Fruit fly (Drosophila melanogaster) whole organism, adult: ENCODE data around the gene Shawn.

Experiments
- CG11617 ChIP-seq: fragments of 200-800 bp; sonication (Bioruptor generic); optimal IDR thresholded peaks from 2 replicates; lab custom pipeline; 2017; ENCODE audit warnings: mild to moderate bottlenecking, missing biosample characterization, missing genetic modification reagents, missing genetic modification characterization
- CG12768 ChIP-seq: fragments of 200-800 bp; sonication (Bioruptor generic); optimal IDR thresholded peaks from 2 replicates; lab custom pipeline; 2017; ENCODE audit warnings: missing biosample characterization, missing genetic modification characterization, mild to moderate bottlenecking, moderate library complexity, missing genetic modification reagents
- CG33017 ChIP-seq: fragments of 200-800 bp; sonication (Bioruptor generic); optimal IDR thresholded peaks from 2 replicates; lab custom pipeline; 2018; ENCODE audit warnings: missing biosample characterization, mild to moderate bottlenecking, missing genetic modification characterization, moderate library complexity
- CG5204 ChIP-seq: fragments of 200-800 bp; sonication (Bioruptor generic); optimal IDR thresholded peaks from 2 replicates; lab custom pipeline; 2016; ENCODE audit warnings: missing biosample characterization, missing genetic modification characterization
- CG7101 ChIP-seq: fragments of 200-800 bp; sonication (Bioruptor generic); optimal IDR thresholded peaks from 2 replicates; lab custom pipeline; 2018; ENCODE audit warnings: missing biosample characterization, mild to moderate bottlenecking, missing genetic modification characterization, moderate library complexity
- Crg-1 ChIP-seq: fragments of 200-800 bp; sonication (Bioruptor generic); optimal IDR thresholded peaks from 2 replicates; lab custom pipeline; 2016; ENCODE audit warnings: missing biosample characterization, missing genetic modification characterization
- Mnt ChIP-seq: fragments of 200-800 bp; sonication (Bioruptor generic); optimal IDR thresholded peaks from 2 replicates; lab custom pipeline; 2016; ENCODE audit warnings: missing biosample characterization, mild to moderate bottlenecking, missing genetic modification characterization
- bab1 ChIP-seq: fragments of 200-800 bp; sonication (Bioruptor generic); optimal IDR thresholded peaks from 3 replicates; lab custom pipeline; 2019; ENCODE audit warnings: missing biosample characterization, mild to moderate bottlenecking, missing genetic modification characterization, moderate library complexity
- cnc ChIP-seq, 2 experiments: fragments of >200 bp; optimal IDR thresholded peaks; 2 replicates each; lab custom pipeline; 2017
- kay ChIP-seq: fragments of 200-800 bp; sonication (Bioruptor generic); peaks from one replicate; lab custom pipeline; 2016; ENCODE audit warnings: missing biosample characterization, missing genetic modification characterization, borderline replicate concordance
- tj ChIP-seq: fragments of 200-800 bp; sonication (Bioruptor generic); optimal IDR thresholded peaks from 3 replicates; lab custom pipeline; 2017; ENCODE audit warnings: missing biosample characterization, mild to moderate bottlenecking, missing genetic modification characterization, moderate library complexity
- toe ChIP-seq: fragments of 200-800 bp; sonication (Bioruptor generic); optimal IDR thresholded peaks from 2 replicates; lab custom pipeline; 2016; ENCODE audit warnings: missing biosample characterization, missing genetic modification characterization

- TF ChIP-seq CG7101 (tag; lab: Kevin White, UChicago) (no peak), Crg-1 (GFP tag; lab: Kevin White, UChicago) (no peak), CG12768 (GFP tag; lab: Kevin White, UChicago) (no peak), bab1 (GFP tag; lab: Kevin White, UChicago) (no peak), cnc (optimal IDR thresholded peaks at IDR 0.05; lab: Kevin White, UChicago) (no peak), CG5204 (GFP tag; lab: Kevin White, UChicago) (peak; percentile 2), toe (GFP tag; lab: Kevin White, UChicago) (no peak), CG33017 (no peak), CG11617 (GFP tag; lab: Kevin White, UChicago) (no peak), tj (GFP tag; lab: Kevin White, UChicago) (no peak), kay (GFP tag; lab: Kevin White, UChicago) (no peak), Mnt (GFP tag; lab: Kevin White, UChicago) (no peak)
Observed at dm6 chrX:19603953-19604352, 7.4 kb upstream of the Shawn start.
